Fruit fly (Drosophila melanogaster): ENCODE data around the gene PCNA2.
A peak's percentile ranks its signal among the peaks of the same experiment; 100 is the strongest.

The PCNA2 gene

DNA sequence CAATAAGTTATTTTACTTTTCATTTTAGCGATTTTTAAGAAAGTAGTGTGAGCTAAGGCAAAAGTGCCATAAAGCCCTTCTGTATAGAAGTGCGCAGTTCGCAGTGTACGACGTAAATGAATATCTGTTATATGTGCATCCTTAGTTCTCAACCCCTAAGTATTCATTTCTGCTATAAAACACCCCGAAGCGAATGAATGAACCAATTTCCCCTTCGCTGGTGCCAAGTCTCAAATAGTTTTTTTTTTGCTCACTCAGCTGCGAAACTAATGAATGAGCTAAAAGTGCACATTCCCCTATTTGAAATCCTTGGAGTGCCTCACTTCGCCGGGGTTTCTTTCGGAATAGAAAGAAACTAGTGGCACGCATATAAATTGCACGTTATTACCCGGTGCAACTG is 6.8 kb upstream of the PCNA2 start:
- TF ChIP-seq CG8119 (GFP tag; IDR thresholded peaks at IDR 0.05) = no peak
- TF ChIP-seq vri (GFP tag; optimal IDR thresholded peaks at IDR 0.05) = no peak
- TF ChIP-seq CG7368 (GFP tag; optimal IDR thresholded peaks at IDR 0.05) = no peak
- TF ChIP-seq lz (GFP tag; optimal IDR thresholded peaks at IDR 0.05) = no peak
- TF ChIP-seq eg (GFP tag; IDR thresholded peaks at IDR 0.05) = no peak
- no peak for TF ChIP-seq pdm3 (GFP tag; optimal IDR thresholded peaks at IDR 0.05)
- TF ChIP-seq CG34406 (GFP tag; optimal IDR thresholded peaks at IDR 0.05) = no peak
- no peak for TF ChIP-seq topi (GFP tag; optimal IDR thresholded peaks at IDR 0.05)
- TF ChIP-seq dsx (GFP tag; optimal IDR thresholded peaks at IDR 0.05; ENCODE audit: poor library complexity, severe bottlenecking) = no peak
- TF ChIP-seq CG10631 (GFP tag; optimal IDR thresholded peaks at IDR 0.05) = no peak
- no peak for TF ChIP-seq CG6854 (GFP tag; optimal IDR thresholded peaks at IDR 0.05)
- TF ChIP-seq Blimp-1 (GFP tag; optimal IDR thresholded peaks at IDR 0.05) = no peak
- TF ChIP-seq acj6 (GFP tag; optimal IDR thresholded peaks at IDR 0.05) = no peak
- TF ChIP-seq CG3919 (GFP tag; optimal IDR thresholded peaks at IDR 0.05) = no peak
- TF ChIP-seq CG6276 (GFP tag; optimal IDR thresholded peaks at IDR 0.05) = no peak

DNA sequence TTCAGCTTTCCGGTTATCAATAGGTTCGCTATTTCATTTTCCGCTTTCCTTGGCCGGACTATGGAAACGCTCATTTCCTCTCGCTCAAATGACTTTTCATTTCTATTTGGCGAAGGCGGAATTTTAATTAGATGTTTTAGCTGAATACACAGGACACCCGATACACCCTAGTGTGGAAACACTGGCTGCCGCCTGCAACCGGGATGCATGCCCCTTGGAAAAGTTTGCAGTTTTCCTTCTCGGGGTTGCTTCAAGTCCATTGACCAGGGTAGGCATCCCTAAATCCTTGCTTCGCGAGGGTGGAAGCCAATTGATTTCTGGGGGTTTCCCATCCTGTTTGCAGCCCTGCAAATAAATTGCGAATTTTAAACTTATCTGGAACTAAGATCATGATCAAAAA is 5.1 kb upstream of the PCNA2 start:
- no peak for TF ChIP-seq fd85E (GFP tag; optimal IDR thresholded peaks at IDR 0.05)
- TF ChIP-seq CG10669 (GFP tag; optimal IDR thresholded peaks at IDR 0.05) = no peak
- TF ChIP-seq pdm3 (GFP tag; optimal IDR thresholded peaks at IDR 0.05) = no peak
- no peak for TF ChIP-seq Sox14 (GFP tag; optimal IDR thresholded peaks at IDR 0.05)

DNA sequence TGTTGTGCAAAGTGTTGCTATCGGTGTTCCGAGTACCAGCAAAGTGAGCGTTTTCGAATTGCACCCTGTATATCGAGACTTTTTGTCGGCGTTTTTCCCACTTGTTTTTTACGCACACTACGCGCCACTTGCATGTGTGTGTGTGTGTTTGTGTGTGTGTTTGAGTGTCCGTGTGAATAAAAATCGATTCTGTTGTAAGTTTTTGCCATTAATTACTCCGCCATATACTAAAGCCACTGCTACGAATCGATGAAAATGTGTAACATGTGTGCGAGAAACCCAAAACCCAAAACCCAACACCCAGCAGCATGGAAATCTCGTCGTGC is 3.5 kb upstream of the PCNA2 start:
- TF ChIP-seq CG11294 (GFP tag; IDR thresholded peaks at IDR 0.05) (no peak), CG32006 (GFP tag; optimal IDR thresholded peaks at IDR 0.05) (peak; percentile 29)

DNA sequence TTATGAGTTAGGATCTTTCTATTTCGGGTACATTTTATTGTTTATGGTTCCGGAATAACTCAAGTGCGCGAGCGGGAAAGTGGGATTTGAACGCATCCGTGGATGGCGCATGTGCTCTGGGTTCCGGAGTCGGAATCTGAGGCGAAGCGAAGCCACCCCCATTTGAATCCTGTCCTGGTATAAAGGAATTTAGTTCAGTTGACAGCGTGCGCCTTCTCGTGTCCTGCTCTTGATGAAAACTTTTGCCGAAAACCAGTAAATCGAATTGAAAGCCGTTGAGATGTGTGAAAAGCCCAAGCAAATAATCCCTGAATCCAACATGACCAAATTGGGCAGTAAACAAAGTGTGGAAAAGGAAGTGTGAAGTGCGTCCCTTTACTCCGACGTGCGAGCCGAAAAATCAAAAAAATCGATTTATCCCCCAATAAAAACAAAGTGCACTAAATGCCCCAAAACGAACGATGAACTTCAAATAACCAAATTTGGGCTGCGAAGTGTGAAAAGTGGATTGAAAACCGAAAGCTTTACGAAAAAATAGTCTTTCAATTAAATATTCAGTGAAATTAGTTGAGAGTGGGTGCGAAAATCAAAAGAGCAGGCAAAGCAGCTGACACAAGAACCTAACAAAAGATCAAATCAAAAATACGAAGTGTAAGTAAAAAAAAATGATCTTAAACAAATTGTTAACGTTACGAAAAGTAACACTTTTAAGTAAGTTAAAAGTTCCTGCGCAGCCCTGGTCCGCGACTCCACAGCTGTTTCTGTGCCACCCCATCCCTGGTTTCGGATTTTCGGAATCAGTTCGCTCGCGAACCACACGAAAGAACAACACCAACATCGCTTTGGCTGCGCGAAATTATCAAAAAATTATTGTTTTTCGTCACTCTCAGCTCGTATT is 2.9 kb upstream of the PCNA2 start, which contains the start of gene Lar:
Lar (plus strand) TSS at position 188 of the 898 bp plus-strand sequence.
- no peak; the same call in 2 of the 3 replicates for TF ChIP-seq CG6163 (GFP tag; IDR thresholded peaks at IDR 0.05)
- TF ChIP-seq OdsH (GFP tag; optimal IDR thresholded peaks at IDR 0.05) = peak; percentile 59
- TF ChIP-seq Ets21C (GFP tag; optimal IDR thresholded peaks at IDR 0.05) = peak; percentile 40
- TF ChIP-seq CG32006 (GFP tag; optimal IDR thresholded peaks at IDR 0.05) = peak; percentile 41
- TF ChIP-seq CG6808 (GFP tag; optimal IDR thresholded peaks at IDR 0.05) = no peak
- TF ChIP-seq ss (GFP tag; optimal IDR thresholded peaks at IDR 0.05) = no peak
- TF ChIP-seq Gug (GFP tag; IDR thresholded peaks at IDR 0.05) = peak; percentile 26; the same call in 1 of the 2 replicates
- peak; percentile 63 for TF ChIP-seq lz (GFP tag; optimal IDR thresholded peaks at IDR 0.05)
- TF ChIP-seq Sox15 (GFP tag; optimal IDR thresholded peaks at IDR 0.05) = peak; percentile 45
- no peak for TF ChIP-seq CG9139 (GFP tag; optimal IDR thresholded peaks at IDR 0.05)
- TF ChIP-seq dac (GFP tag; optimal IDR thresholded peaks at IDR 0.05) = peak; percentile 45
- peak; percentile 33; the same call in 1 of the 3 replicates for TF ChIP-seq CG8119 (GFP tag; IDR thresholded peaks at IDR 0.05)
- TF ChIP-seq acj6 (GFP tag; optimal IDR thresholded peaks at IDR 0.05) = peak; percentile 58
- TF ChIP-seq fkh (GFP tag; optimal IDR thresholded peaks at IDR 0.05) = no peak
- TF ChIP-seq Met (GFP tag; optimal IDR thresholded peaks at IDR 0.05) = peak; percentile 55
- TF ChIP-seq Sox14 (GFP tag; optimal IDR thresholded peaks at IDR 0.05) = peak; percentile 59
- TF ChIP-seq Hr39 (GFP tag; optimal IDR thresholded peaks at IDR 0.05) = peak; percentile 71
- TF ChIP-seq CG10631 (GFP tag; optimal IDR thresholded peaks at IDR 0.05) = peak; percentile 45
- TF ChIP-seq CG6792 (GFP tag; optimal IDR thresholded peaks at IDR 0.05) = peak; percentile 29
- peak; percentile 63 for TF ChIP-seq Eip75B (GFP tag; optimal IDR thresholded peaks at IDR 0.05)
- no peak for TF ChIP-seq dsx (GFP tag; optimal IDR thresholded peaks at IDR 0.05; ENCODE audit: poor library complexity, severe bottlenecking)
- TF ChIP-seq pdm3 (GFP tag; optimal IDR thresholded peaks at IDR 0.05) = peak; percentile 55
- no peak for TF ChIP-seq CG6854 (GFP tag; optimal IDR thresholded peaks at IDR 0.05)
- TF ChIP-seq topi (GFP tag; optimal IDR thresholded peaks at IDR 0.05) = peak; percentile 45
- peak; percentile 5 for TF ChIP-seq CG11762 (GFP tag; optimal IDR thresholded peaks at IDR 0.05; ENCODE audit: insufficient read depth)
- peak; percentile 26 for TF ChIP-seq Smox (GFP tag; optimal IDR thresholded peaks at IDR 0.05)
- TF ChIP-seq CG8319 (GFP tag; optimal IDR thresholded peaks at IDR 0.05) = no peak
- TF ChIP-seq Blimp-1 (GFP tag; optimal IDR thresholded peaks at IDR 0.05) = no peak
- TF ChIP-seq Hr38 (GFP tag; optimal IDR thresholded peaks at IDR 0.05) = no peak
- peak; percentile 45 for TF ChIP-seq Lpt (GFP tag; optimal IDR thresholded peaks at IDR 0.05)
- TF ChIP-seq net (GFP tag; optimal IDR thresholded peaks at IDR 0.05) = peak; percentile 43
- peak; percentile 36 for TF ChIP-seq CG7368 (GFP tag; optimal IDR thresholded peaks at IDR 0.05)
- peak; percentile 56 for TF ChIP-seq esn (GFP tag; optimal IDR thresholded peaks at IDR 0.05)
- TF ChIP-seq Hr4 (GFP tag; optimal IDR thresholded peaks at IDR 0.05) = peak; percentile 59
- TF ChIP-seq CG31627 (GFP tag; optimal IDR thresholded peaks at IDR 0.05) = peak; percentile 67

Measured in whole organism, prepupa.